Fruit fly (Drosophila melanogaster): ENCODE measurements around the gene Datp.

- TF ChIP-seq CG8478 (optimal IDR thresholded peaks at IDR 0.05) = no peak
- no peak for TF ChIP-seq CTCF (optimal IDR thresholded peaks at IDR 0.05)
These were observed 34.0 kb upstream of the Datp start for dm6 chr2L:9972624-9973023.

All from S2 (cell line).